Fruit fly (Drosophila melanogaster) whole organism: ENCODE results near the gene CG43373.

Experiments used
- CG8478 ChIP-seq: fragments of >200 bp; optimal IDR thresholded peaks from 2 replicates; lab custom pipeline; 2018; ENCODE audit warnings: inconsistent platforms
- Dll ChIP-seq: fragments of >200 bp; optimal IDR thresholded peaks from 2 replicates; lab custom pipeline; 2017
- EcR ChIP-seq, 2 experiments: fragments of >200 bp; optimal IDR thresholded peaks; 2 replicates each; lab custom pipeline; 2017; ENCODE audit warnings: missing biosample characterization in 2 of 2, missing genetic modification characterization in 2 of 2, missing genetic modification reagents in 2 of 2
- pan ChIP-seq: fragments of >200 bp; optimal IDR thresholded peaks from 2 replicates; lab custom pipeline; 2017
- psq ChIP-seq: fragments of >200 bp; optimal IDR thresholded peaks from 2 replicates; lab custom pipeline; 2017
- usp ChIP-seq: fragments of >200 bp; optimal IDR thresholded peaks from 2 replicates; lab custom pipeline; 2017; ENCODE audit warnings: missing biosample characterization, missing genetic modification characterization, mixed read lengths

The CG43373 gene

DNA sequence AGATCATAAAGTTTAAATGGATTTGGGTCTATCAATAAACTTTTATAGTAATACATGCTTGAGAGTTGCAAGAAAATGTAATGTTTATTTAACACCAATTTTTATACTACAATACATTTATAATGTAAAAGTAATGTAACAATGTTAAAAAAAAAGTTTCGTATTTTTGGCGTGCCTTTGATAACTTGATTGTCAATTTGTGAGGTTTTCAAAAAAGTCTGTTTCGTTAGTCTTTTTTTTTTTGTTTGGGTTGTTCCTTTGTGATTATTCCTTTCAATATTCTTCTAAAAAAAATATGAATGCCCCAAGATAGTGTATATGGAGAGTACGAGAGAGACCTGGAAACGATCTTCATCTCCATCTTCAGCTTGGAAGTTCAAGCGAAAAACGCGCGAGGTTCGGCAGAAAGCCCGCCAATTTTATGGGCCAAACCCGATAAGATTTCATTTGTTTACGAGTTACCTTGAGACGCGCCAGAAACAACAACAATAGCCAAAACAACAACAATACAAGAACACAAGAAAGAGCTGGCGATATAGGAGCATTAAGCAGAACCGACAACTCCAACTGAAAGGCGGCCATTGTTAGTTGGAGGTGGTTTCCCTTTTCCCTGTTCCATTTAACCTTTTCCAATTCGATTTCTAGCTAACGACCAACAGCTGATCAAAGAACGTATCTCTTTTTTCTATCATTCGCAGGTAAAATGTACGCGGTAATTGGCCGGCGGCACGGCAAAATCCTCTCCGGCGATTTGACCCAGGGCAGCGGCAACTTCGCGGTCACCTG is 58.2 kb downstream of the CG43373 start:
- no peak for TF ChIP-seq psq (lab: Kevin White, UChicago)

DNA sequence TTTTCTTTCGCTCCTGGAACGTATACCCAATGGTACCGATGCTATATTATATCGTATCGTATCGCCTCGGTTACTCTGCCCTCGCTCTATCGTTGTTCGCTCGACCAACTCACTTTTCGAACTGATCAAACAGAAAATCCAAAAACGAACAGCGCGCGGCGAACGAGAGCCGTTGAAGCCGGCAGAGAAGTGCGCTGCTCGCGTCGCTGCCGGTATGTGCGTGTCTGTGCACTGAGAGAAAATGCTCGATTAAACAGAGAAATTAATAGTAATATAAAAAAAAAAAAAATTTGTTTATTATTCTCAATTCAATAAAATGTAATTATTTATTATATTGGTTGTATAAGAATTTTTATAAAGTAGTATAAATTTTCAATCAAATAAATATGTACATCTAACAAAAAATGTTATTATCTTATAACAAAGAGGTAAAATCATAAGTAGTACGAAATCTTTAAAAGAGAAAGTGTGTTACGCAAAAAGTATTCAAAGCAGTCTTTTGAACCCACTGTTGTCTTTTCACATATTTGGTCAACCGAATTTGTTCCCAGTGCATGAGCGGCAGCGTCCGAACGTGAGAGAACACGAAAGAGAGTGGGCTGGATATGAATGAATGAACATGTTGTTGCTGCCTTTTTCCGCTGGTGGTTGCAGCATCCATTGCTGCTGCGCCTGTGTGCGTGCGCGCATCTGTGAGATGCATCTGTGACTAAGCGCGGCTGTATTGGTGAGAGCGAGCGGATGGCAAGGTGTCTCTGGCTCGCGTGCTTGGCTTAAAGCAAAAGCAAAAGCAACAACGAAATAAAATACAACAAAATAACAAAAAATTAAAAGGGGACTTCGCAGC is 59.4 kb downstream of the CG43373 start, which contains the start of gene aos:
TSS of gene aos (minus strand) at position 127 of the 847 bp plus-strand sequence.
- TF ChIP-seq EcR (GFP tag; optimal IDR thresholded peaks at IDR 0.05; lab: Kevin White, UChicago) (no peak), CG8478 (no peak), Dll (lab: Kevin White, UChicago) (no peak), pan (no peak), usp (no peak), psq (lab: Kevin White, UChicago) (no peak)

DNA sequence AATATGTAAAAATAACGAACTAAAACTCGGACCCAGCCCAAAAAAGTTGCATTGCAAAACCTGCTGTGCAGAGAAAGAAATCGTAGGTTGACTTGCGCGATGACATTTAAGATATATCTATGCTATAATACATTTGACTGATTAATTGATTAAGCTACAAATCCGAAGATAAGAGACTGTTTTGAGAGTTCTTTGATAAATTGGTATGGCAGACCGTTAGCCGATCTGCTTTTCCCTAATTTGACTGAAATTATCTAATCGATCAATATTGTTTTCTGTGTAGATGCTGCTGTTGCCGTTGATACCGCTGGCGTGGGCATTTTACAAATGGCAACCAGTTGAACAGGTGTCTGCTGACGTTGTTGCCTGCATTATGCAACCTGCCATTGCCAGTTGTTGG is 61.0 kb downstream of the CG43373 start:
- TF ChIP-seq EcR (GFP tag; optimal IDR thresholded peaks at IDR 0.05; lab: Kevin White, UChicago), result no peak
- TF ChIP-seq pan, result no peak
- TF ChIP-seq Dll (lab: Kevin White, UChicago), result no peak
- no peak for TF ChIP-seq usp
- no peak for TF ChIP-seq psq (lab: Kevin White, UChicago)

DNA sequence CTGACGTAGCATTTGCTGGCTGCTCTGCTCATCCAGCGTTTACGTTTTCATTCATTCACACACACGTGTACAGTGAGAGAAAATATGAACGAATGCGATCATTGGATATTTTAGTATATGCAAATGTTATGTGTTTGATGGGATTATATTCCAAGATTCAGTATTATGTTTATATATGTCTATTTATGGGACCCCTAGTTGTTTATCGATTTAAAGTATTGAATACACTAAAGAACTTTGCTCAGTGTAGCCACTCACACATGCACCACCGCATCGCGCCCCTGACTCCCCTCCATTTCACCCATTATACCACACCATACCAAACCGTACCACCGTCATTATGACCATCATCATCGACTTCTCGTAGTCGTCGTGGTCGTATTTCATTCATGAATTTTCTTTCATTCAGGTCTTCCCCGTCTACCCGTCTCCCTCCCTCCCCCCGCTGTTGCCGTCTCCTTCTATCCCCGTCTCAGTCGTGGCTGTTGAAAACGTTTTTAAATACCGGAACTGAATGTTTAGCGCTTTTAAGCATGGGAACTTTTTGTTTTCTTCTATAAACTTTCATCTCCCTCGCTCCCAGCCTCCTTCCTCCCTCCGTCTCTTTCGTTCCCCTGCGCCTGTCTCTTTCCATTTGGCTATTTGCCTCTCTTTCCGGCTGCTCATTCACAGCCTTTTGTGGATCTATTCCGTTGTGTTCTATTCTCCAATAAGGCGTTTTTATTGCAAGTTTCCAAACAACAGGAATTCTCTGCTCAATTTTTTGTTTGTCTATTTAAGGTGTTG is 62.6 kb downstream of the CG43373 start:
- TF ChIP-seq Dll (lab: Kevin White, UChicago) (no peak), EcR (GFP tag; optimal IDR thresholded peaks at IDR 0.05; lab: Kevin White, UChicago) (no peak), psq (lab: Kevin White, UChicago) (no peak), CG8478 (no peak), pan (no peak), usp (no peak)

DNA sequence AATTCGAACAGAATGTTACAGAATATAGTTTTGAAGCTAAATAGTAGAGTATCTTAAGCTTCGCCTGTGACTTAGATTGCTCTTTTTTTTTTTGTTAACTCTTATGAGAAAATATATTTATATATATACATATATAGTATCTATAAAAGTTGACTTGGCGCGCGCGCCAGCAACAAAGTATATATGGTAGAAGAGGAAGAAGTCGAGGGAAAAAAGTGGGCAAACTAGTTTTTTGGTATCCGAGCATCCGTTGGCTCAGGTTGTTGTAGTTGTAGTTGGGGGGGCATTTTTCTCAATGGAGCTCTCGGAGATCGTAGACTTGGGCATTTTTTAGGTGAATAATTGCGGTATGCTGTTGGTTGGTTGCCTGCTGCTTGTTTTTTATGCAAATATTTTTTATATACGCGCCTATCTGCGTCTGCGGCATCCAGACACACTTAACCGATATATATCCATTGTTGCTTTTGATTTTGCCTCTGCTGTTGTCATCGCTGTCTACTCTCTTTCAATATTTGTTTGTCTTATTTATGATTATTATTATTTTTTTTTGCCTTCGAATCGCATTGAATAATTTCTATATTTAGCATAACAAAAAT is 64.5 kb downstream of the CG43373 start:
- TF ChIP-seq CG8478 (no peak), usp (no peak), pan (no peak), Dll (lab: Kevin White, UChicago) (no peak), EcR (GFP tag; optimal IDR thresholded peaks at IDR 0.05; lab: Kevin White, UChicago) (no peak), psq (lab: Kevin White, UChicago) (no peak)

DNA sequence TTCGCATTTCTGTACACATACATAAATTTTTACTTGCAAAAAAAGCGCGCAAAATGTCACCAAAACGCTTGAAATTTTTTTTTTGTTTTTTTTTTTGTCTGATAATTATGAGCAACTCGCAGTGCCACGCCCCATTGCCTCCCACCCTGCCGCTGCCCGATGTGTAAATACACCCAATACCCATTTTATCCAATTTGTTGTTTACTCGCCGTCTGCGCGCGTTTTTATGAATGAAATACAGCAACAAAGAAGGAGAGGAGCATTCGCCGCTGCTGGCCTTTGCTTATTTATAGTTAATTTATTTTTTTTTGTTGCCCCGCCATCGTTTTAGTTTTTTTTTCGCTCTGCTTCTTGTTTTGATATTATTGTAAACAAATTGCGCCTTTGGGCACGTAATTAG is 65.4 kb downstream of the CG43373 start:
- TF ChIP-seq psq (lab: Kevin White, UChicago) (no peak), EcR (GFP tag; optimal IDR thresholded peaks at IDR 0.05; lab: Kevin White, UChicago) (no peak), usp (no peak), Dll (lab: Kevin White, UChicago) (no peak), CG8478 (no peak), pan (no peak)

DNA sequence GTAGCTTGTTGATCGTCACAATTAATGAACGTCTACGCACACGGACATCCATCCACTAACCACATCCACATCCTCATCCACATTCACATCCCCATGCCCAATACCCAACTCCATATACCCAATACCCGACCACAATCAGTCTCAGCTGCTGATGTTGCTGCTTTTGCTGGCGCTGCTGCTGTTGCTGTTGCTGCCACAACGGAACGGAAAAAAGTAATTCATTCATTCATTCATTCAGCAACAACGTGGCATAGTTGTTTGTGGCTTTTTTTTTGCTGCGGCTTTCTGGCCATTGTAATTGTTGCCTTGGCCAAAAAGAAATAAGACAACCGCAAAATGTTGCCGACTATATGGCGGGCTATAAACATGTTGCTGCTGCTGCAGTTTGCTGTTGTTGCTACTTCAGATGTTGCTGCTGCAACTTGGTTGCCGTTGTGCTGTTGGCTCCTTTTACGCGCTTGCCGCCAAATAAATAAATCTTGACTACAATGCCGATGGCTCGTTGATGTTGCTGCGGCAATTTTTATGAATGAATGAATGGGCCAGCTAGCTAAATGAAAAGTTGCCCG is 66.0 kb downstream of the CG43373 start:
- no peak for TF ChIP-seq psq (lab: Kevin White, UChicago)
- no peak for TF ChIP-seq usp
- no peak for TF ChIP-seq pan
- no peak for TF ChIP-seq Dll (lab: Kevin White, UChicago)
- TF ChIP-seq EcR (GFP tag; optimal IDR thresholded peaks at IDR 0.05; lab: Kevin White, UChicago), result no peak
- no peak for TF ChIP-seq CG8478

DNA sequence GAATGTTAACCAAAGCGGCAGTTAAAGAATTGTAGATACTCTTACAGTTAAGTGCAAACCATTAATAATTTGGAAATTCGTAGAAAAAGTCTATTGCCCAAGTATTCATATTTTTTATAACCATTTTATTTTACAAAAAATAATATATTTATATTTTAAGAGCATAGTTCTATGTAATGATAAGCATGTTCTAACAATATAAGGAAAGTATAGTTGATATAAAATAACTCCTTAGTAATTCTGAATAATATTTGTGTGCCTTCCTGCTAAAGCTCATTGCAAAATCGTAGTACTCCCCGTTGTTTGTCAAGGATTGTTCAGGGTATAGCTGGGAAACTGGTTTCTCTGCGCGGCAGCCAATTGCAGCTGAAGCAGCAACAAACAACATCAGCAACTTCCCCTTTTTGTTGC is 66.5 kb downstream of the CG43373 start:
- TF ChIP-seq Dll (lab: Kevin White, UChicago) (no peak), psq (lab: Kevin White, UChicago) (no peak), CG8478 (no peak), EcR (GFP tag; optimal IDR thresholded peaks at IDR 0.05; lab: Kevin White, UChicago) (no peak), usp (no peak), pan (no peak)

DNA sequence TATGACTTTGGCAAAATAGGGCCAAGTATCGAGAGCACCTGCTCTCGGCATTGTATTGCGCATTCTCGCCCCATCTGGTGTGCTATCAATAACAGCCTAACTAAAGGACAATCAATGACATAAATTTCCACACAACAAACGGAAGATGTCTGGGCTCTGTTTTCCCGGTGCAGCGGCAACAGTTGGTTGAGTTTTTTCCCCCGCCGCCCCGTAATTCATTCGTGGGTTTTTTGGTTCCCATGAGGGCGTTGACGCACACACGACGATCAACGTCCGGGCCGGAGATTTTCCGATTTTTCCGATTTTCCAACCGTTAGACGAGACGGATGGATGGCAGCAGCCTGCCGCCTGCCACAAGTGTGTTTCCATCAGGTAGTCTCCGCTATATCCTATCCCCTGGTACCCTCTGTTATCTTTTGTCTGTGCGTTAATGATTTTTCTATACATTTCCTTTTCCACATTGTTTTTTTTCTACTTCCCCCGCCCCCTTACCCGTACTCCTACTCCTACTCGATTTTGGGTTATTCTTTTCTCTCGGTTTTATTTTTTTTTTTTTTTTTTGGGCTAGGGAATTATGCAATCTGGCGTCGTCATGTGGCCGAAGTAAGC is 67.5 kb downstream of the CG43373 start:
- no peak for TF ChIP-seq pan
- TF ChIP-seq Dll (lab: Kevin White, UChicago), result no peak
- no peak for TF ChIP-seq usp
- TF ChIP-seq EcR (GFP tag; optimal IDR thresholded peaks at IDR 0.05; lab: Kevin White, UChicago), result no peak
- no peak for TF ChIP-seq psq (lab: Kevin White, UChicago)
- TF ChIP-seq CG8478, result no peak

DNA sequence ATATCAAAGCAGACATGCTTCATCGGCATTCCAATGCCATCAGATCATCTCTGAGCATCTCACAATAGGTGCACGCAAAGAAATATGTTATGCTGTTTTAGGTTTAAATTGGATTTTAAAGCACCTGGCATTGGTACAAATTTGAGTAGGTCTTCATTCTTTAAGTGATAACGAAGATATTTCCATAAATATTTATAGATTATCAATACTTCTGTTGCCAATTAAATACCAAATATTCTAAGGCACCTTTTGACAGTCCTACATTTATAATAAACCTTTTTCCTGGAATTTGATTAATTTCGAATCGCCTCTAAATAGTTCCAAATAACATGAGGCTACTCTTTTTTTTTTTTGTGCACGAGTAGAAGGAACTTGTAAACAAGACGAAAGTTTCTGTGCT is 69.0 kb downstream of the CG43373 start:
- TF ChIP-seq psq (lab: Kevin White, UChicago) (no peak), usp (no peak)

DNA sequence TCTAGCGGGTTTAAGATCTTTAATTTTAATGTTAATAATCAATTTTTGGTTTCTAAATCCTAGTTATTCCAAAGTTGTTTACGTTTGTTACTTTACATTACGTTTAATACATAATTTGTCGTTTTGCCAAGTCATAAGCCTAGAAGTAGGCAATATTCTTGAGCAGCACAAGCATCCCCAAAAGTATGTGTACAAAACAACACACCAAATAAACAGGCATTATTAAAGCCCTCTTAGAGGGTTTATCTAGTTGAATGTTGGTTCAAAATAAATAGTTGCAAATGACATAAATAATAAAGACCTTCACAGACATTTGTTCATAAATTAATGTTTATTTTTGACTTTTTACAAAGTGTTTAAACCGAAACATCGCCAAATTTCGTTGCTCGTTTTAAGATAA is 73.1 kb downstream of the CG43373 start:
- TF ChIP-seq EcR (GFP tag; optimal IDR thresholded peaks at IDR 0.05; lab: Kevin White, UChicago), result no peak
- TF ChIP-seq usp, result no peak
- TF ChIP-seq psq (lab: Kevin White, UChicago), result no peak
- no peak for TF ChIP-seq Dll (lab: Kevin White, UChicago)
- TF ChIP-seq CG8478, result no peak
- no peak for TF ChIP-seq pan
